Worm (Caenorhabditis elegans): ENCODE measurements around the gene spp-12.

DNA sequence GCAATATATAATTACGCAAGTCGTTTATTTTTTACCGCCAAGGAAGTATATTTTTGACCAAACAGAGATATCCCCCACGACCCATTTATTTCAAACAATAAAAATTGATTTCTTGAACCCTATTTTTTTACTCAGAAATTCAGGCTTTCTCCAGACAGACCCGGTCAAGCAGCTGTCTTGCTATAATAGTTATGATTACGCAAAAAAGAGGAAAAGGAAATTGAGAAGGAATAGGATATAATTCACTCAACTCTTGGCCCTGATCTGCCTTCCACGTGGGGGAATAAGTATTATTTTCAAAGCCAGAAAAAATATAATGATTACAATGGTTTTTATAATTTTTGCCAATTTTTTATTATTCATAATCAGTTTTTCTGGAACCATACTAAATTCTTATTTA, 32.5 kb upstream of the spp-12 start, which contains the start of gene srx-136:
- TF ChIP-seq mdl-1 (tag; optimal IDR thresholded peaks at IDR 0.05), result no peak
- TF ChIP-seq nhr-77 (tag; optimal IDR thresholded peaks at IDR 0.05), result no peak
- no peak for TF ChIP-seq nhr-10 (tag; optimal IDR thresholded peaks at IDR 0.05)
- TF ChIP-seq nhr-11 (tag; optimal IDR thresholded peaks at IDR 0.05), result no peak
- no peak for TF ChIP-seq ceh-82 (tag; optimal IDR thresholded peaks at IDR 0.05)
- no peak for TF ChIP-seq aly-2 (tag; optimal IDR thresholded peaks at IDR 0.05)
- TF ChIP-seq ama-1 (optimal IDR thresholded peaks at IDR 0.05), result no peak
- no peak for TF ChIP-seq snpc-4 (tag; optimal IDR thresholded peaks at IDR 0.05)
- no peak for TF ChIP-seq nhr-6 (tag; optimal IDR thresholded peaks at IDR 0.05)
- no peak for TF ChIP-seq egl-27 (tag; optimal IDR thresholded peaks at IDR 0.05)
- TF ChIP-seq unc-62 (GFP tag; optimal IDR thresholded peaks at IDR 0.05), result no peak
- TF ChIP-seq R02D3.7 (tag; optimal IDR thresholded peaks at IDR 0.05), result no peak
